Fruit fly (Drosophila melanogaster): Measurements from ENCODE around the gene RpS4.
A peak's percentile ranks its signal among the peaks of the same experiment; 100 is the strongest.

The RpS4 gene

DNA sequence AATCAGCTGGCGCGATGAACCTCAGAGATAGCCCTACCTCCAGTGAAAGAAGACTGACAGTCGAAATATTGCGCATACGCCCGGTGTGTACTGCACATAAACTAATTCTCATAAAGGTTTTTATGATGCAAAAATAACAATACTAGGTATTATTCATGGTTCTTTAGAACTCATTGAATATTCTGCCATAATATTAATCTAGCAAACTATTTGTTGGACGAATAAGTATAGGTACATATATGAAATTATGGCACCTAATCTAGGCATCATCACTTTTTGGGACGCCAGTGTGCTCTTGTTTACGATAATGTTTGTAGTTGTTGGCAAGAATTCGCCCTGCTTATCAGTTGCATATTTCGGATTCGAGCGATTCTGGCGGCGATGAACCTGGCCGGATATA lies 19.8 kb upstream of the RpS4 start (continued):
- peak; percentile 13 for TF ChIP-seq D19B (GFP tag; optimal IDR thresholded peaks at IDR 0.05)
- TF ChIP-seq fru (optimal IDR thresholded peaks at IDR 0.05) = no peak
- no peak for TF ChIP-seq run (tag; optimal IDR thresholded peaks at IDR 0.05)
- no peak for TF ChIP-seq ci (GFP tag; IDR thresholded peaks at IDR 0.05)
- no peak for TF ChIP-seq CkIIα-i1 (GFP tag; IDR thresholded peaks at IDR 0.05)
- peak; percentile 52 for TF ChIP-seq CG15601 (tag; optimal IDR thresholded peaks at IDR 0.05)
- no peak for TF ChIP-seq Ravus (GFP tag; IDR thresholded peaks at IDR 0.05)
- TF ChIP-seq ab (GFP tag; optimal IDR thresholded peaks at IDR 0.05) = no peak
- TF ChIP-seq mirr (GFP tag; optimal IDR thresholded peaks at IDR 0.05) = peak; percentile 14
- TF ChIP-seq Tbp (GFP tag; optimal IDR thresholded peaks at IDR 0.05) = no peak
- TF ChIP-seq CG32532 (GFP tag; IDR thresholded peaks at IDR 0.05) = peak; percentile 47; the same call in 1 of the 2 replicates
- peak; percentile 8 for TF ChIP-seq ind (GFP tag; optimal IDR thresholded peaks at IDR 0.05)
- TF ChIP-seq twi (tag; optimal IDR thresholded peaks at IDR 0.05) = no peak
- peak; percentile 11 for TF ChIP-seq CG1603 (tag; optimal IDR thresholded peaks at IDR 0.05)
- TF ChIP-seq Taf1 (GFP tag; IDR thresholded peaks at IDR 0.05) = no peak
- no peak for TF ChIP-seq pros (GFP tag; optimal IDR thresholded peaks at IDR 0.05)
- TF ChIP-seq zen (tag; optimal IDR thresholded peaks at IDR 0.05) = no peak
- TF ChIP-seq kni (GFP tag; optimal IDR thresholded peaks at IDR 0.05) = no peak
- TF ChIP-seq Dfd (GFP tag; optimal IDR thresholded peaks at IDR 0.05) = no peak
- 0 out of 2 replicates have a peak, but pooled peaks have one; percentile 22 for TF ChIP-seq onecut (GFP tag; IDR thresholded peaks at IDR 0.05)
- TF ChIP-seq tap (tag; optimal IDR thresholded peaks at IDR 0.05) = peak; percentile 21
- TF ChIP-seq Hey (tag; optimal IDR thresholded peaks at IDR 0.05) = no peak
- no peak for TF ChIP-seq maf-S (GFP tag; optimal IDR thresholded peaks at IDR 0.05)
- TF ChIP-seq br (optimal IDR thresholded peaks at IDR 0.05) = no peak
- TF ChIP-seq CG34422 (GFP tag; IDR thresholded peaks at IDR 0.05) = peak; percentile 56; the same call in 1 of the 3 replicates
- TF ChIP-seq wor (GFP tag; IDR thresholded peaks at IDR 0.05) = no peak
- TF ChIP-seq sisA (GFP tag; IDR thresholded peaks at IDR 0.05) = no peak
- no peak for TF ChIP-seq croc (GFP tag; conservative IDR thresholded peaks at IDR 0.05)
- no peak for TF ChIP-seq NC2β (GFP tag; optimal IDR thresholded peaks at IDR 0.05)
- TF ChIP-seq prd (optimal IDR thresholded peaks at IDR 0.05) = no peak
- TF ChIP-seq prd (GFP tag; IDR thresholded peaks at IDR 0.05) = 0 out of 3 replicates have a peak, but pooled peaks have one; percentile 27
- no peak for TF ChIP-seq CG2199 (GFP tag; IDR thresholded peaks at IDR 0.05)
- no peak for TF ChIP-seq CG16863 (GFP tag; optimal IDR thresholded peaks at IDR 0.05)
- no peak for TF ChIP-seq CG12659 (GFP tag; optimal IDR thresholded peaks at IDR 0.05)
- TF ChIP-seq usp (GFP tag; optimal IDR thresholded peaks at IDR 0.05) = no peak
- no peak for TF ChIP-seq CG13775 (GFP tag; optimal IDR thresholded peaks at IDR 0.05)
- TF ChIP-seq mld (GFP tag; IDR thresholded peaks at IDR 0.05; ENCODE audit: partially characterized antibody) = no peak
- TF ChIP-seq HLH54F (GFP tag; optimal IDR thresholded peaks at IDR 0.05) = no peak
- TF ChIP-seq crp (GFP tag; optimal IDR thresholded peaks at IDR 0.05) = peak in 1 of 2 experiments; percentile 19
- no peak for TF ChIP-seq Camta (GFP tag; optimal IDR thresholded peaks at IDR 0.05)
- TF ChIP-seq az2 (GFP tag; optimal IDR thresholded peaks at IDR 0.05) = no peak
- TF ChIP-seq cwo (GFP tag; optimal IDR thresholded peaks at IDR 0.05) = no peak
- no peak for TF ChIP-seq CG3281 (GFP tag; optimal IDR thresholded peaks at IDR 0.05)
- peak; percentile 37 for TF ChIP-seq gcm2 (GFP tag; optimal IDR thresholded peaks at IDR 0.05)
- TF ChIP-seq CG7372 (GFP tag; IDR thresholded peaks at IDR 0.05) = peak; percentile 82
- TF ChIP-seq CG13424 (tag; optimal IDR thresholded peaks at IDR 0.05) = peak; percentile 11
- 0 out of 2 replicates have a peak, but pooled peaks have one; percentile 4 for TF ChIP-seq bowl (GFP tag; IDR thresholded peaks at IDR 0.05)
- TF ChIP-seq CG12155 (GFP tag; optimal IDR thresholded peaks at IDR 0.05) = peak; percentile 6
- TF ChIP-seq CG31224 (GFP tag; IDR thresholded peaks at IDR 0.05) = no peak
- TF ChIP-seq cas (GFP tag; IDR thresholded peaks at IDR 0.05) = no peak
- TF ChIP-seq tna (GFP tag; IDR thresholded peaks at IDR 0.05; ENCODE audit: partially characterized antibody) = no peak
- peak; percentile 61 for TF ChIP-seq CG2678 (tag; optimal IDR thresholded peaks at IDR 0.05)
- no peak for TF ChIP-seq B-H1 (GFP tag; IDR thresholded peaks at IDR 0.05)
